Worm (Caenorhabditis elegans) whole organism, L4 larva: ENCODE results near the gene gnrr-4.

Source experiments
- D1046.2 ChIP-seq: fragments of 200-800 bp; sonication (Bioruptor generic); IDR thresholded peaks from 2 replicates; pipeline ENCODE4 v1.3.6; 2022; ENCODE audit warnings: missing genetic modification characterization, missing compliant biosample characterization
- F10B5.3 ChIP-seq: sonication (generic microtip); optimal IDR thresholded peaks from 2 replicates; lab custom pipeline; 2016; ENCODE audit warnings: mild to moderate bottlenecking, missing genetic modification characterization, missing compliant biosample characterization
- F26F4.8 ChIP-seq: fragments of 200-800 bp; sonication (Bioruptor generic); conservative IDR thresholded peaks from 2 replicates; pipeline ENCODE4 v1.3.6; 2022; ENCODE audit warnings: missing genetic modification characterization, missing compliant biosample characterization
- F37D6.2 ChIP-seq: sonication (generic microtip); optimal IDR thresholded peaks from 2 replicates; lab custom pipeline; 2016; ENCODE audit warnings: mild to moderate bottlenecking, missing genetic modification characterization, missing compliant biosample characterization
- F44E2.7 ChIP-seq: fragments of 200-800 bp; sonication (Bioruptor generic); IDR thresholded peaks from 2 replicates; pipeline ENCODE4 v2.1.2; 2022; ENCODE audit warnings: missing genetic modification characterization, missing compliant biosample characterization
- R02D3.7 ChIP-seq: fragments of 150-350 bp; sonication (generic microtip); optimal IDR thresholded peaks from 3 replicates; lab custom pipeline; 2014; ENCODE audit warnings: missing biosample characterization, missing genetic modification characterization
- T26A8.4 ChIP-seq: fragments of 200-800 bp; sonication (Bioruptor generic); IDR thresholded peaks from 2 replicates; pipeline ENCODE4 v1.3.6; 2022; ENCODE audit warnings: missing genetic modification characterization, missing compliant biosample characterization
- Y5F2A.4 ChIP-seq: fragments of 200-800 bp; sonication (Bioruptor generic); optimal IDR thresholded peaks from 2 replicates; lab custom pipeline; 2018; ENCODE audit warnings: mild to moderate bottlenecking, missing genetic modification characterization, missing compliant biosample characterization
- Y75B8A.6 ChIP-seq: fragments of 200-800 bp; sonication (Bioruptor generic); IDR thresholded peaks from 2 replicates; pipeline ENCODE4 v1.3.6; 2022; ENCODE audit warnings: missing genetic modification reagents, missing genetic modification characterization, missing compliant biosample characterization
- ZK337.2 ChIP-seq: fragments of 200-800 bp; sonication (Bioruptor generic); IDR thresholded peaks from 2 replicates; pipeline ENCODE4 v1.3.6; 2022; ENCODE audit warnings: missing genetic modification reagents, missing genetic modification characterization, missing compliant biosample characterization
- ZK546.5 ChIP-seq, 2 experiments: sonication (generic microtip); optimal IDR thresholded peaks; 2 replicates each; lab custom pipeline; 2017; ENCODE audit warnings: missing biosample characterization in 2 of 2, missing genetic modification characterization in 2 of 2
- aly-2 ChIP-seq: sonication (generic microtip); optimal IDR thresholded peaks from 2 replicates; lab custom pipeline; 2018; ENCODE audit warnings: missing biosample characterization, missing genetic modification characterization
- attf-4 ChIP-seq: sonication (generic microtip); optimal IDR thresholded peaks from 3 replicates; lab custom pipeline; 2017; ENCODE audit warnings: missing biosample characterization, missing genetic modification characterization
- ceh-20 ChIP-seq: fragments of 200-800 bp; sonication (Bioruptor generic); IDR thresholded peaks from 2 replicates; pipeline ENCODE4 v1.3.6; 2022; ENCODE audit warnings: missing genetic modification reagents, missing genetic modification characterization, missing compliant biosample characterization
- ceh-32 ChIP-seq: sonication (generic microtip); optimal IDR thresholded peaks from 2 replicates; lab custom pipeline; 2016; ENCODE audit warnings: mild to moderate bottlenecking, missing genetic modification characterization, missing compliant biosample characterization; ENCODE audit not compliant: poor library complexity
- ceh-62 ChIP-seq: sonication (generic microtip); optimal IDR thresholded peaks from 2 replicates; lab custom pipeline; 2017; ENCODE audit warnings: missing biosample characterization, missing genetic modification characterization
- ceh-82 ChIP-seq: sonication (generic microtip); optimal IDR thresholded peaks from 2 replicates; lab custom pipeline; 2017; ENCODE audit warnings: missing biosample characterization, missing genetic modification characterization
- ces-1 ChIP-seq: fragments of 150-350 bp; sonication (generic microtip); optimal IDR thresholded peaks from 4 replicates; lab custom pipeline; 2014; ENCODE audit warnings: missing biosample characterization, missing genetic modification reagents, missing genetic modification characterization
- ctbp-1 ChIP-seq: fragments of 200-800 bp; sonication (Bioruptor generic); IDR thresholded peaks from 2 replicates; pipeline ENCODE4 v1.3.6; 2022; ENCODE audit warnings: missing genetic modification reagents, missing genetic modification characterization, missing compliant biosample characterization
- daf-12 ChIP-seq: fragments of 150-350 bp; optimal IDR thresholded peaks from 2 replicates; lab custom pipeline; 2014; ENCODE audit warnings: missing biosample characterization, missing genetic modification reagents, missing genetic modification characterization
- daf-8 ChIP-seq: fragments of 200-800 bp; sonication (Bioruptor generic); IDR thresholded peaks from 2 replicates; pipeline ENCODE4 v1.3.6; 2022; ENCODE audit warnings: missing genetic modification characterization, missing compliant biosample characterization
- dmd-8 ChIP-seq: fragments of 200-800 bp; sonication (Bioruptor generic); IDR thresholded peaks from 2 replicates; pipeline ENCODE4 v1.3.6; 2022; ENCODE audit warnings: missing genetic modification characterization, missing compliant biosample characterization
- egl-27 ChIP-seq: sonication (generic microtip); optimal IDR thresholded peaks from 3 replicates; lab custom pipeline; 2017; ENCODE audit warnings: missing biosample characterization, missing genetic modification reagents, missing genetic modification characterization
- gei-8 ChIP-seq: fragments of 200-800 bp; sonication (Bioruptor generic); optimal IDR thresholded peaks from 2 replicates; lab custom pipeline; 2018; ENCODE audit warnings: mild to moderate bottlenecking, missing genetic modification characterization, missing compliant biosample characterization
- hif-1 ChIP-seq, 2 experiments: sonication (generic microtip); optimal IDR thresholded peaks; 2 replicates each; lab custom pipeline; 2016 to 2017; ENCODE audit warnings: missing compliant biosample characterization in 2 of 2, missing genetic modification characterization in 2 of 2, missing genetic modification reagents in 2 of 2, missing genotype in 2 of 2, mild to moderate bottlenecking in 1 of 2
- hlh-11 ChIP-seq: fragments of 200-800 bp; sonication (Bioruptor generic); optimal IDR thresholded peaks from 2 replicates; lab custom pipeline; 2018; ENCODE audit warnings: mild to moderate bottlenecking, missing genetic modification characterization, missing compliant biosample characterization
- lin-13 ChIP-seq: fragments of 150-350 bp; optimal IDR thresholded peaks from 2 replicates; lab custom pipeline; 2014; ENCODE audit warnings: missing biosample characterization, missing genetic modification reagents, missing genetic modification characterization
- lin-15B ChIP-seq: fragments of 150-350 bp; sonication (generic microtip); optimal IDR thresholded peaks from 3 replicates; lab custom pipeline; 2014; ENCODE audit warnings: missing biosample characterization, missing genetic modification characterization
- lin-29 ChIP-seq: fragments of 200-800 bp; sonication (Bioruptor generic); IDR thresholded peaks from 2 replicates; pipeline ENCODE4 v1.3.6; 2022; ENCODE audit warnings: missing genetic modification reagents, missing genetic modification characterization, missing compliant biosample characterization
- lin-39 ChIP-seq: fragments of 150-350 bp; optimal IDR thresholded peaks from 2 replicates; lab custom pipeline; 2014; ENCODE audit warnings: missing biosample characterization, missing genetic modification reagents, missing genetic modification characterization
- lir-3 ChIP-seq: sonication (generic microtip); optimal IDR thresholded peaks from 2 replicates; lab custom pipeline; 2016; ENCODE audit warnings: mild to moderate bottlenecking, missing genetic modification characterization, missing compliant biosample characterization
- lsy-2 ChIP-seq, 2 experiments: fragments of 150-350 bp in 1 of 2; sonication (generic microtip) in 1 of 2; optimal IDR thresholded peaks; 2 replicates each; lab custom pipeline; 2014 to 2017; ENCODE audit warnings: missing biosample characterization in 2 of 2, missing genetic modification characterization in 2 of 2
- madf-5 ChIP-seq, 2 experiments: fragments of 200-800 bp; sonication (Bioruptor generic); IDR thresholded peaks; 2 replicates each; pipeline ENCODE4 v1.3.6; 2022; ENCODE audit warnings: missing compliant biosample characterization in 2 of 2, missing genetic modification characterization in 2 of 2
- madf-9 ChIP-seq: fragments of 200-800 bp; sonication (Bioruptor generic); conservative IDR thresholded peaks from 2 replicates; pipeline ENCODE4 v1.3.6; 2022; ENCODE audit warnings: missing genetic modification reagents, missing genetic modification characterization, missing compliant biosample characterization
- mdl-1 ChIP-seq, 2 experiments: fragments of 150-350 bp in 1 of 2; sonication (generic microtip) in 1 of 2; optimal IDR thresholded peaks; 2 replicates each; lab custom pipeline; 2014 to 2017; ENCODE audit warnings: missing biosample characterization in 2 of 2, missing genetic modification characterization in 2 of 2
- mxl-3 ChIP-seq: fragments of 200-800 bp; sonication (Bioruptor generic); optimal IDR thresholded peaks from 2 replicates; lab custom pipeline; 2018; ENCODE audit warnings: mild to moderate bottlenecking, missing genetic modification characterization, missing compliant biosample characterization
- nhr-10 ChIP-seq: fragments of 150-350 bp; optimal IDR thresholded peaks from 2 replicates; lab custom pipeline; 2014; ENCODE audit warnings: missing biosample characterization, missing genetic modification characterization
- nhr-11 ChIP-seq: fragments of 150-350 bp; optimal IDR thresholded peaks from 2 replicates; lab custom pipeline; 2014; ENCODE audit warnings: missing biosample characterization, missing genetic modification characterization
- nhr-111 ChIP-seq: fragments of 200-800 bp; sonication (Bioruptor generic); optimal IDR thresholded peaks from 2 replicates; lab custom pipeline; 2018; ENCODE audit warnings: mild to moderate bottlenecking, missing genetic modification characterization, missing compliant biosample characterization
- nhr-25 ChIP-seq: sonication (generic microtip); optimal IDR thresholded peaks from 2 replicates; lab custom pipeline; 2017; ENCODE audit warnings: missing genetic modification characterization, mild to moderate bottlenecking, missing compliant biosample characterization, antibody characterized with exemption, moderate library complexity, borderline replicate concordance; ENCODE audit not compliant: insufficient read depth
- nhr-42 ChIP-seq: fragments of 200-800 bp; sonication (Bioruptor generic); IDR thresholded peaks from 2 replicates; pipeline ENCODE4 v1.3.6; 2022; ENCODE audit warnings: missing genetic modification characterization, missing compliant biosample characterization
- nhr-6 ChIP-seq: fragments of 150-350 bp; optimal IDR thresholded peaks from 2 replicates; lab custom pipeline; 2014; ENCODE audit warnings: missing biosample characterization, missing genetic modification characterization
- nhr-76 ChIP-seq: fragments of 150-350 bp; optimal IDR thresholded peaks from 2 replicates; lab custom pipeline; 2014; ENCODE audit warnings: missing biosample characterization, missing genetic modification characterization
- pqm-1 ChIP-seq: sonication (generic microtip); optimal IDR thresholded peaks from 2 replicates; lab custom pipeline; 2017; ENCODE audit warnings: missing biosample characterization, missing genetic modification characterization
- set-16 ChIP-seq: fragments of 200-800 bp; sonication (Bioruptor generic); IDR thresholded peaks from 2 replicates; pipeline ENCODE4 v1.3.6; 2022; ENCODE audit warnings: missing genetic modification reagents, missing genetic modification characterization, missing compliant biosample characterization
- snpc-1.2 ChIP-seq: fragments of 200-800 bp; sonication (Bioruptor generic); IDR thresholded peaks from 2 replicates; pipeline ENCODE4 v1.3.6; 2022; ENCODE audit warnings: missing genetic modification reagents, missing genetic modification characterization, missing compliant biosample characterization
- snpc-4 ChIP-seq: fragments of 150-350 bp; optimal IDR thresholded peaks from 2 replicates; lab custom pipeline; 2014; ENCODE audit warnings: missing biosample characterization, missing genetic modification characterization
- spr-3 ChIP-seq: fragments of 200-800 bp; sonication (Bioruptor generic); optimal IDR thresholded peaks from 2 replicates; lab custom pipeline; 2018; ENCODE audit warnings: mild to moderate bottlenecking, missing genetic modification characterization, missing compliant biosample characterization
- unc-62 ChIP-seq, 3 experiments: fragments of 150-350 bp in 1 of 3; sonication (generic microtip); optimal IDR thresholded peaks in 2 of 3; peaks in 1 of 3; 1 replicate in 1 of 3; 2 replicates in 2 of 3; lab custom pipeline; 2014 to 2017; ENCODE audit warnings: missing biosample characterization in 3 of 3, missing genetic modification characterization in 3 of 3, missing genetic modification reagents in 3 of 3, missing genotype in 1 of 3
- zag-1 ChIP-seq: fragments of 150-350 bp; optimal IDR thresholded peaks from 2 replicates; lab custom pipeline; 2014; ENCODE audit warnings: missing biosample characterization, missing genetic modification characterization
- zfp-3 ChIP-seq: fragments of 200-800 bp; sonication (Bioruptor generic); conservative IDR thresholded peaks from 2 replicates; pipeline ENCODE4 v1.3.6; 2022; ENCODE audit warnings: missing genetic modification reagents, missing genetic modification characterization, missing compliant biosample characterization
- ztf-7 ChIP-seq: fragments of 150-350 bp; optimal IDR thresholded peaks from 2 replicates; lab custom pipeline; 2014; ENCODE audit warnings: missing biosample characterization, missing genetic modification characterization

Gene gnrr-4

ce11 chrX:5709205-5709604 lies 33.9 kb downstream of the gnrr-4 start:
- TF ChIP-seq lin-15B (tag; lab: Kevin White, UChicago): no peak
- TF ChIP-seq D1046.2 (GFP tag; lab: Robert Waterston, UW): no peak; the same call in 1 of the 2 replicates
- TF ChIP-seq lsy-2 (tag; optimal IDR thresholded peaks at IDR 0.05; lab: Kevin White, UChicago): no peak
- no peak for TF ChIP-seq ceh-32 (tag; lab: Kevin White, UChicago)
- TF ChIP-seq nhr-25 (tag; lab: Kevin White, UChicago): no peak
- no peak for TF ChIP-seq egl-27 (tag; lab: Kevin White, UChicago)
- TF ChIP-seq daf-8 (GFP tag; lab: Robert Waterston, UW): no peak
- no peak for TF ChIP-seq zag-1 (tag; lab: Kevin White, UChicago)
- 0 out of 4 replicates have a peak, but pooled peaks of 1 of the 2 experiments have one; percentile 13 for TF ChIP-seq madf-5 (GFP tag; IDR thresholded peaks at IDR 0.05; lab: Robert Waterston, UW)
- TF ChIP-seq Y5F2A.4 (GFP tag; lab: Kevin White, UChicago): no peak
- no peak for TF ChIP-seq lin-29 (GFP tag; lab: Robert Waterston, UW)
- no peak for TF ChIP-seq set-16 (GFP tag; lab: Robert Waterston, UW)
- TF ChIP-seq lir-3 (tag; lab: Kevin White, UChicago): no peak
- TF ChIP-seq nhr-76 (tag; lab: Kevin White, UChicago): no peak
- TF ChIP-seq dmd-8 (GFP tag; lab: Robert Waterston, UW): no peak
- TF ChIP-seq nhr-111 (GFP tag; lab: Kevin White, UChicago): no peak
- TF ChIP-seq T26A8.4 (GFP tag; lab: Robert Waterston, UW): no peak
- no peak for TF ChIP-seq R02D3.7
- TF ChIP-seq ZK546.5 (tag; optimal IDR thresholded peaks at IDR 0.05; lab: Kevin White, UChicago): no peak
- TF ChIP-seq ctbp-1 (GFP tag; lab: Robert Waterston, UW): no peak
- TF ChIP-seq F26F4.8 (GFP tag; lab: Robert Waterston, UW): 0 out of 2 replicates have a peak, but pooled peaks have one; percentile 62
- no peak for TF ChIP-seq ceh-82 (tag; lab: Kevin White, UChicago)
- no peak for TF ChIP-seq mxl-3 (GFP tag; lab: Kevin White, UChicago)
- TF ChIP-seq unc-62 (GFP tag; optimal IDR thresholded peaks at IDR 0.05 in 1 of 2; lab: Kevin White, UChicago): no peak
- TF ChIP-seq unc-62 (tag; optimal IDR thresholded peaks at IDR 0.05; lab: Kevin White, UChicago): no peak
- no peak for TF ChIP-seq ceh-20 (GFP tag; lab: Robert Waterston, UW)
- TF ChIP-seq attf-4 (tag; lab: Kevin White, UChicago): no peak
- TF ChIP-seq madf-9 (GFP tag; lab: Robert Waterston, UW): peak; percentile 59; the same call in 1 of the 2 replicates
- TF ChIP-seq Y75B8A.6: no peak
- peak; percentile 67 for TF ChIP-seq snpc-1.2 (GFP tag; lab: Robert Waterston, UW)
- TF ChIP-seq lin-13 (GFP tag; lab: Kevin White, UChicago): no peak
- TF ChIP-seq snpc-4 (tag; lab: Kevin White, UChicago): no peak
- no peak for TF ChIP-seq hif-1 (tag; optimal IDR thresholded peaks at IDR 0.05; lab: Kevin White, UChicago)
- no peak for TF ChIP-seq pqm-1 (tag; lab: Kevin White, UChicago)
- no peak for TF ChIP-seq ZK337.2
- TF ChIP-seq ztf-7 (tag; lab: Kevin White, UChicago): no peak
- no peak for TF ChIP-seq ceh-62 (tag; lab: Kevin White, UChicago)
- no peak for TF ChIP-seq zfp-3
- no peak for TF ChIP-seq nhr-6 (tag; lab: Kevin White, UChicago)
- no peak for TF ChIP-seq ces-1
- TF ChIP-seq spr-3 (GFP tag; lab: Kevin White, UChicago): no peak
- TF ChIP-seq F37D6.2: no peak
- 0 out of 2 replicates have a peak, but pooled peaks have one; percentile 53 for TF ChIP-seq F44E2.7 (GFP tag; lab: Robert Waterston, UW)
- no peak for TF ChIP-seq nhr-10 (tag; lab: Kevin White, UChicago)
- TF ChIP-seq lin-39 (tag; lab: Kevin White, UChicago): no peak
- no peak for TF ChIP-seq mdl-1 (tag; optimal IDR thresholded peaks at IDR 0.05; lab: Kevin White, UChicago)
- no peak for TF ChIP-seq nhr-42 (GFP tag; lab: Robert Waterston, UW)
- TF ChIP-seq F10B5.3: no peak
- TF ChIP-seq hlh-11: no peak
- TF ChIP-seq aly-2 (tag; lab: Kevin White, UChicago): no peak
- TF ChIP-seq nhr-11: no peak
- TF ChIP-seq daf-12: no peak
- TF ChIP-seq gei-8 (GFP tag; lab: Kevin White, UChicago): no peak
